Worm (Caenorhabditis elegans) whole organism, mixed stage, embryonic: ENCODE measurements around the gene clec-229.

Experiments used
- M03D4.4 ChIP-seq: sonication (generic microtip); optimal IDR thresholded peaks from 2 replicates; lab custom pipeline; 2017; ENCODE audit warnings: mild to moderate bottlenecking, missing genetic modification characterization, missing compliant biosample characterization
- bed-3 ChIP-seq: fragments of 200-800 bp; sonication (Bioruptor generic); optimal IDR thresholded peaks from 3 replicates; lab custom pipeline; 2018; ENCODE audit warnings: mild to moderate bottlenecking, missing genetic modification characterization, moderate library complexity, missing compliant biosample characterization
- blmp-1 ChIP-seq: fragments of 150-350 bp; optimal IDR thresholded peaks from 2 replicates; lab custom pipeline; 2014; ENCODE audit warnings: missing biosample characterization, missing genetic modification characterization
- ceh-39 ChIP-seq: fragments of 150-350 bp; optimal IDR thresholded peaks from 2 replicates; lab custom pipeline; 2014; ENCODE audit warnings: missing biosample characterization, missing genetic modification characterization
- ceh-43 ChIP-seq: fragments of 200-800 bp; sonication (Bioruptor generic); optimal IDR thresholded peaks from 2 replicates; lab custom pipeline; 2018; ENCODE audit warnings: mild to moderate bottlenecking, missing genetic modification characterization, moderate library complexity, missing compliant biosample characterization
- ceh-83 ChIP-seq: fragments of 200-800 bp; sonication (Bioruptor generic); optimal IDR thresholded peaks from 2 replicates; lab custom pipeline; 2018; ENCODE audit warnings: mild to moderate bottlenecking, missing genetic modification characterization, missing compliant biosample characterization
- ces-1 ChIP-seq: fragments of 150-350 bp; optimal IDR thresholded peaks from 2 replicates; lab custom pipeline; 2014; ENCODE audit warnings: missing biosample characterization, missing genetic modification reagents, missing genetic modification characterization
- cnd-1 ChIP-seq: fragments of 200-800 bp; sonication (Bioruptor generic); optimal IDR thresholded peaks from 2 replicates; lab custom pipeline; 2018; ENCODE audit warnings: mild to moderate bottlenecking, missing genetic modification characterization, missing compliant biosample characterization
- elt-1 ChIP-seq: sonication (generic microtip); optimal IDR thresholded peaks from 2 replicates; lab custom pipeline; 2017; ENCODE audit warnings: missing genetic modification characterization, mild to moderate bottlenecking, missing compliant biosample characterization, antibody characterized with exemption, moderate library complexity, borderline replicate concordance; ENCODE audit not compliant: insufficient read depth
- elt-3 ChIP-seq: fragments of 150-350 bp; optimal IDR thresholded peaks from 2 replicates; lab custom pipeline; 2014; ENCODE audit warnings: missing biosample characterization, missing genetic modification characterization
- flh-1 ChIP-seq: fragments of 200-800 bp; sonication (Bioruptor generic); optimal IDR thresholded peaks from 2 replicates; lab custom pipeline; 2018; ENCODE audit warnings: mild to moderate bottlenecking, missing genetic modification characterization, moderate library complexity, missing compliant biosample characterization
- ham-2 ChIP-seq: fragments of 200-800 bp; sonication (Bioruptor generic); optimal IDR thresholded peaks from 2 replicates; lab custom pipeline; 2018; ENCODE audit warnings: mild to moderate bottlenecking, missing genetic modification characterization, missing compliant biosample characterization
- hlh-1 ChIP-seq: fragments of 150-350 bp; optimal IDR thresholded peaks from 2 replicates; lab custom pipeline; 2014; ENCODE audit warnings: missing biosample characterization, missing genetic modification reagents, missing genetic modification characterization
- lin-32 ChIP-seq: fragments of 200-800 bp; sonication (Bioruptor generic); optimal IDR thresholded peaks from 2 replicates; lab custom pipeline; 2018; ENCODE audit warnings: mild to moderate bottlenecking, missing genetic modification characterization, missing compliant biosample characterization
- lsy-2 ChIP-seq: fragments of 150-350 bp; optimal IDR thresholded peaks from 2 replicates; lab custom pipeline; 2014; ENCODE audit warnings: missing biosample characterization, missing genetic modification characterization
- mab-5 ChIP-seq: fragments of 150-350 bp; optimal IDR thresholded peaks from 2 replicates; lab custom pipeline; 2014; ENCODE audit warnings: missing biosample characterization, missing genetic modification characterization
- mep-1 ChIP-seq: fragments of 150-350 bp; optimal IDR thresholded peaks from 2 replicates; lab custom pipeline; 2017; ENCODE audit warnings: missing biosample characterization, missing genetic modification reagents, missing genetic modification characterization, inconsistent platforms
- mls-2 ChIP-seq: sonication (generic microtip); optimal IDR thresholded peaks from 2 replicates; lab custom pipeline; 2016; ENCODE audit warnings: mild to moderate bottlenecking, missing genetic modification characterization, moderate library complexity, missing compliant biosample characterization
- nhr-2 ChIP-seq: fragments of 150-350 bp; optimal IDR thresholded peaks from 2 replicates; lab custom pipeline; 2014; ENCODE audit warnings: missing biosample characterization, missing genetic modification characterization
- nhr-237 ChIP-seq: fragments of 150-350 bp; optimal IDR thresholded peaks from 2 replicates; lab custom pipeline; 2014; ENCODE audit warnings: missing biosample characterization, missing genetic modification characterization
- nhr-28 ChIP-seq: fragments of 150-350 bp; optimal IDR thresholded peaks from 2 replicates; lab custom pipeline; 2014; ENCODE audit warnings: missing biosample characterization, missing genetic modification characterization
- nhr-76 ChIP-seq: sonication (generic microtip); optimal IDR thresholded peaks from 2 replicates; lab custom pipeline; 2017; ENCODE audit warnings: missing biosample characterization, missing genetic modification characterization
- pha-4 ChIP-seq: fragments of 150-350 bp; optimal IDR thresholded peaks from 2 replicates; lab custom pipeline; 2018; ENCODE audit warnings: missing biosample characterization, missing genetic modification reagents, missing genetic modification characterization
- sem-2 ChIP-seq: fragments of 200-800 bp; sonication (Bioruptor generic); optimal IDR thresholded peaks from 2 replicates; lab custom pipeline; 2018; ENCODE audit warnings: mild to moderate bottlenecking, missing genetic modification characterization, missing compliant biosample characterization
- snpc-4 ChIP-seq: fragments of 150-350 bp; optimal IDR thresholded peaks from 2 replicates; lab custom pipeline; 2014; ENCODE audit warnings: missing biosample characterization, missing genetic modification characterization
- sptf-1 ChIP-seq: sonication (generic microtip); optimal IDR thresholded peaks from 2 replicates; lab custom pipeline; 2017; ENCODE audit warnings: mild to moderate bottlenecking, missing genetic modification characterization, moderate library complexity, missing compliant biosample characterization
- tbx-8 ChIP-seq: fragments of 200-800 bp; sonication (Bioruptor generic); optimal IDR thresholded peaks from 2 replicates; lab custom pipeline; 2018; ENCODE audit warnings: mild to moderate bottlenecking, missing genetic modification characterization, moderate library complexity, missing compliant biosample characterization
- unc-120 ChIP-seq: sonication (generic microtip); optimal IDR thresholded peaks from 2 replicates; lab custom pipeline; 2017; ENCODE audit warnings: missing genetic modification characterization, missing compliant biosample characterization; ENCODE audit not compliant: poor library complexity, severe bottlenecking
- unc-39 ChIP-seq: fragments of 150-350 bp; optimal IDR thresholded peaks from 2 replicates; lab custom pipeline; 2014; ENCODE audit warnings: missing biosample characterization, missing genetic modification characterization
- unc-62 ChIP-seq: fragments of 150-350 bp; optimal IDR thresholded peaks from 2 replicates; lab custom pipeline; 2014; ENCODE audit warnings: missing biosample characterization, missing genetic modification reagents, missing genetic modification characterization
- zip-8 ChIP-seq: fragments of 150-350 bp; optimal IDR thresholded peaks from 2 replicates; lab custom pipeline; 2014; ENCODE audit warnings: missing biosample characterization, missing genetic modification characterization
- ztf-11 ChIP-seq: fragments of 150-350 bp; optimal IDR thresholded peaks from 2 replicates; lab custom pipeline; 2014; ENCODE audit warnings: missing biosample characterization, missing genetic modification characterization

clec-229 gene

DNA sequence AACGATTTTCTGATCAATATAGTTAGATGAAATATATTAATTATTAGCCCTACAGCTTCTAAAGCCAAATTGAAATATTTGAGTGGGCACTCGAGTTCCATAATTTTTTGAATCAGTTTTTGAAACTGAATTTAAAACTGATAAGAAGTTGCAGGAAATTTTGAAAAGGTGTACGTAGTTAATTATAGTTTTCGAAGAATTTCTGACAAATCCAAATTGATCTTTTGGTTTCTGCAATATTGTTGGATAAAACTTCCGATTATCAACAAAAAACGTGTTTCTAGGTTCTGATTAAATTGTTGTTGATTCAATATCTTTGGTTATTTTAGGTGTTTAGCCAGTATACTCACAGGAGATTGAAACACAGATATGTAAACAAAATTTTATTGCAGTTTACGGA is 34.6 kb downstream of the clec-229 start, which contains the start of gene T26H8.4:
Gene T26H8.4 (minus strand): TSS at position 101 of the 400 bp plus-strand sequence.
- no peak for TF ChIP-seq unc-39 (tag; lab: Kevin White, UChicago)
- TF ChIP-seq zip-8 (tag; lab: Kevin White, UChicago) = no peak
- no peak for TF ChIP-seq unc-62
- TF ChIP-seq nhr-76 = no peak
- TF ChIP-seq snpc-4 (tag; lab: Kevin White, UChicago) = no peak
- no peak for TF ChIP-seq M03D4.4 (tag; lab: Kevin White, UChicago)
- TF ChIP-seq nhr-28 (tag; lab: Kevin White, UChicago) = no peak

DNA sequence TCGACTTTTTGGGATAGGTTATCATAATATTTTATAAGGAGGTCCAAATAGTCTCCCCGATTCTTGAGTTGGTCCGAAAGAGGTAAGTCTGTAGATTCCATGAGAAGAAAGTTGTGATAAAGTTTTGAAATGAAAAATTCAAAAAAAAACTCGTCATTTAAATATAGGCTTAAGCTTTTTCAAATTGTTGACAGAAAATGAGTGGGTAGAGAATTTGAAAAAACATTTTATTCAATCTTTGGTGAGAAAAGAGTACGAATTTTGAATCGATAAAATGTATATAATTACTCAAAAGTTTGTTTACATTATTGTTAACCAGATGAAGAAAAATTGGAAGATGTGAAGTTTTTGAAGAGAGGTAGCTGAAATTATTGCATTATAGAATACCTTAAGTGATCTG is 35.8 kb downstream of the clec-229 start, which contains the start of gene T26H8.5:
Gene T26H8.5 (minus strand): TSS at position 101 of the 400 bp plus-strand sequence.
- TF ChIP-seq M03D4.4 (tag; lab: Kevin White, UChicago) (no peak), ceh-39 (tag; lab: Kevin White, UChicago) (no peak), flh-1 (no peak), hlh-1 (tag; lab: Kevin White, UChicago) (no peak), snpc-4 (tag; lab: Kevin White, UChicago) (no peak), mep-1 (tag; lab: Kevin White, UChicago) (no peak), nhr-76 (no peak), ceh-83 (no peak), bed-3 (no peak), sptf-1 (tag; lab: Kevin White, UChicago) (no peak), mab-5 (no peak)

DNA sequence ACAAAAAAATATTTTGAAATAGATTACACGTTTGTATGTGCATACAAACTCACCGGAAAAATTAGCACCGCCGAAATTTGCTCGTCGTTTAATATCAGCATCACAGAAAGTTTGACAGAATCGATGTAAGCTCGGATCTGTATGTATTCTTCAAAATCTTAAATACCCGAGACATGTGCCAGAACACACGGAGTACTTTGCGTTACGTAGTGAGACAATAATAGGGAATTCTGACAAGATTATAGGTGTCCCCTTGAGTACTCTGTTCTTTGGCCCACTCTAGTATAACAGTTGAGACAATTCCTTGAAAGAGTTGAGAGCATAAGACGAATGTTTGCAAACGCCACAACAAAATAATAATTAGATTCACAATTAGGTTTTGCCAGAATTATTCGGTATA is 37.7 kb downstream of the clec-229 start, which contains the start of gene srx-48:
Gene srx-48 (minus strand): TSS at position 101 of the 400 bp plus-strand sequence.
- TF ChIP-seq unc-39 (tag; lab: Kevin White, UChicago) (no peak), mls-2 (tag; lab: Kevin White, UChicago) (no peak), bed-3 (no peak), flh-1 (no peak), sptf-1 (tag; lab: Kevin White, UChicago) (no peak), zip-8 (tag; lab: Kevin White, UChicago) (no peak), mab-5 (no peak), unc-120 (tag; lab: Kevin White, UChicago) (no peak), tbx-8 (GFP tag; lab: Kevin White, UChicago) (no peak), cnd-1 (tag; lab: Kevin White, UChicago) (no peak), nhr-2 (tag; lab: Kevin White, UChicago) (no peak), pha-4 (tag; lab: Kevin White, UChicago) (no peak), ces-1 (GFP tag; lab: Kevin White, UChicago) (no peak), ztf-11 (no peak)

DNA sequence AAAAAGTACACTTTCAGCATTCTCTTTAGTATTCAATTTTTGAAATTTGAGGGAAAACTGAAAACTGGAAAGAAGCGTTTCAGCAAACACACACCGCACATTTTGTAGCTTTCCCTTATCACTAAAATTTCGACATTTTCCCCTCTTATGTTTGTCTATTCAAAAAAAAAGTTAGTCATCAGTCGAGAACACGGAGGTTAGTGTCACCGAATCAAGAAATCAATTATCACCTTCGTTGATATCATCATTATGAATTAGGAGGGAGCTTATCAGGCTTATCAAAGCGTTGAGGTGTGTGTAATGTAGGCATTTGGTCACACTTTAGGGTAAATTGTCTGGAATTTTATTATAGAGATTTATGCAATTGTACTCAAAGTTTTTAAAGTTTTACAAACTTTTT is 42.7 kb downstream of the clec-229 start, which contains the start of gene cpr-3:
Gene cpr-3 (minus strand): TSS at position 104 of the 400 bp plus-strand sequence.
- TF ChIP-seq elt-1 (tag; lab: Kevin White, UChicago) (no peak), lsy-2 (tag; lab: Kevin White, UChicago) (no peak), lin-32 (no peak), ces-1 (GFP tag; lab: Kevin White, UChicago) (no peak), hlh-1 (tag; lab: Kevin White, UChicago) (no peak), bed-3 (no peak), ceh-43 (GFP tag; lab: Kevin White, UChicago) (no peak), nhr-2 (tag; lab: Kevin White, UChicago) (no peak), M03D4.4 (tag; lab: Kevin White, UChicago) (no peak), blmp-1 (tag; lab: Kevin White, UChicago) (no peak), mab-5 (no peak), unc-39 (tag; lab: Kevin White, UChicago) (no peak), ham-2 (no peak), snpc-4 (tag; lab: Kevin White, UChicago) (no peak), nhr-237 (no peak), unc-62 (no peak), unc-120 (tag; lab: Kevin White, UChicago) (no peak), zip-8 (tag; lab: Kevin White, UChicago) (no peak), ztf-11 (no peak)

DNA sequence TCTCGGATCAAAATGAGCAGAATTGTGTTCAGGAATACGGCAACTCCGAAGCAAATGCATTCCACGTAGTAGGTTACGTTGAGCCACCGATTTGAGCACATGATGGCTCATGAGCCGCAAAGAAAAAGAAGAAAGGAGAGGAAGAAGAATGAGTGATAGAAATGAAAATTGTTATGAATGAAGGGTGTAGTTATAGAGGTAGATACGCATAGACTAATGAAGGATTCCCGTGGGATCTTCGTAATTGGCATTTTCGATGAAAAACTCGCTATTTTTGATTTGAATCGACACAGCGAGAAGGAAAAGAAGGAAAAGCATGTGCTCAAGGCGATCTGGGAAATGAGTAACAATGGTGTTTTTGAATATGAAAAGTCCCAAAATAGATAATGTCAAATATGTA is 47.4 kb downstream of the clec-229 start, which contains the start of gene str-96:
Gene str-96 (minus strand): TSS at position 101 of the 400 bp plus-strand sequence.
- TF ChIP-seq flh-1 (no peak), unc-120 (tag; lab: Kevin White, UChicago) (no peak), elt-3 (tag; lab: Kevin White, UChicago) (no peak), sem-2 (GFP tag; lab: Kevin White, UChicago) (no peak), ceh-43 (GFP tag; lab: Kevin White, UChicago) (no peak), hlh-1 (tag; lab: Kevin White, UChicago) (no peak), cnd-1 (tag; lab: Kevin White, UChicago) (no peak), ceh-83 (no peak), mab-5 (no peak)
